Worm (Caenorhabditis elegans) whole organism, L1 larva: ENCODE results near the gene nspe-2.

Experiments
- blmp-1 ChIP-seq: fragments of 150-350 bp; optimal IDR thresholded peaks from 2 replicates; lab custom pipeline; 2014; ENCODE audit warnings: missing biosample characterization, missing genetic modification characterization
- egl-27 ChIP-seq, 2 experiments: fragments of 150-350 bp in 1 of 2; sonication (generic microtip); optimal IDR thresholded peaks; 3 replicates each; lab custom pipeline; 2017 to 2018; ENCODE audit warnings: missing biosample characterization in 2 of 2, missing genetic modification characterization in 2 of 2, missing genetic modification reagents in 2 of 2
- jun-1 ChIP-seq: fragments of 150-350 bp; optimal IDR thresholded peaks from 2 replicates; lab custom pipeline; 2014; ENCODE audit warnings: missing biosample characterization, missing genetic modification reagents, missing genetic modification characterization
- lin-35 ChIP-seq, 2 experiments: fragments of 150-350 bp; optimal IDR thresholded peaks; 2 replicates each; lab custom pipeline; 2014; ENCODE audit warnings: missing biosample characterization in 2 of 2, missing genetic modification characterization in 2 of 2, missing genetic modification reagents in 2 of 2
- lin-39 ChIP-seq: fragments of 150-350 bp; optimal IDR thresholded peaks from 2 replicates; lab custom pipeline; 2014; ENCODE audit warnings: missing biosample characterization, missing genetic modification reagents, missing genetic modification characterization
- nhr-12 ChIP-seq: sonication (generic microtip); optimal IDR thresholded peaks from 2 replicates; lab custom pipeline; 2017; ENCODE audit warnings: missing biosample characterization, missing genetic modification characterization
- nhr-19 ChIP-seq: fragments of 200-800 bp; sonication (Bioruptor generic); conservative IDR thresholded peaks from 2 replicates; pipeline ENCODE4 v1.3.6; 2022; ENCODE audit warnings: missing genetic modification characterization, missing compliant biosample characterization

DNA sequence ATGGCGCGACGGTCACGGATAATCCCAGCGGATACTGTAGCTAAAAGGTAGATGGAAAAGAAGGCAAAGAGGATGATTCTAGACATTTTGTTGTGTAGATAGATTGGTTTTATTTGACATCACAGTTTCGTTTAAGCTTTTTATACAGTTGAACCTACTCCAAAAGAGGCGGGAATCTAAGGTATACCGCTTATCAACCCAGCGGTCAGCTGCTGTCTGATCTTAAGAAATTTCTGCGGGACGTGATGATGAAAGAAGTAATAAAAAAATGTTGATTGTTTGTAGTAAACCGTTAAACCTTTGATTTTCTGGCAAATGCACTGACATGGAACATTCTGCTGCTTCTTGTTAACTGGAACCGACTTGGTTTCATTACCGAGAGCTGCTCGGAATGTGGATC, 3.1 kb downstream of the nspe-2 start, which contains the start of gene nspe-6:
- no peak for TF ChIP-seq nhr-19 (GFP tag; lab: Robert Waterston, UW)
- no peak for TF ChIP-seq lin-35 (GFP tag; optimal IDR thresholded peaks at IDR 0.05; lab: Kevin White, UChicago)
- no peak for TF ChIP-seq lin-39 (tag; lab: Kevin White, UChicago)
- TF ChIP-seq blmp-1 (tag; lab: Kevin White, UChicago): no peak
- no peak for TF ChIP-seq nhr-12 (tag; lab: Kevin White, UChicago)
- no peak for TF ChIP-seq jun-1 (tag; lab: Kevin White, UChicago)
- TF ChIP-seq egl-27 (tag; optimal IDR thresholded peaks at IDR 0.05; lab: Kevin White, UChicago): no peak
